Fruit fly (Drosophila melanogaster) whole organism, prepupa: ENCODE results near the gene CG32344.

Experiments
- Blimp-1 ChIP-seq: fragments of 200-800 bp; sonication (Bioruptor generic); optimal IDR thresholded peaks from 3 replicates; lab custom pipeline; 2017; ENCODE audit warnings: missing biosample characterization, missing genetic modification characterization, mild to moderate bottlenecking, moderate library complexity, missing genetic modification reagents
- CG10631 ChIP-seq: fragments of 200-800 bp; sonication (Bioruptor generic); optimal IDR thresholded peaks from 2 replicates; lab custom pipeline; 2016; ENCODE audit warnings: missing biosample characterization, missing genetic modification characterization
- CG10669 ChIP-seq: fragments of 200-800 bp; sonication (Bioruptor generic); optimal IDR thresholded peaks from 3 replicates; lab custom pipeline; 2018; ENCODE audit warnings: missing biosample characterization, mild to moderate bottlenecking, missing genetic modification characterization, moderate library complexity
- CG11294 ChIP-seq: fragments of 200-800 bp; sonication (Bioruptor generic); IDR thresholded peaks from 2 replicates; pipeline ENCODE4 v1.3.6; 2022; ENCODE audit warnings: missing biosample characterization, missing genetic modification characterization
- CG11762 ChIP-seq: fragments of 200-800 bp; sonication (Bioruptor generic); optimal IDR thresholded peaks from 3 replicates; lab custom pipeline; 2016; ENCODE audit warnings: missing biosample characterization, missing genetic modification characterization; ENCODE audit not compliant: insufficient read depth
- CG11902 ChIP-seq: fragments of 200-800 bp; sonication (Bioruptor generic); optimal IDR thresholded peaks from 3 replicates; lab custom pipeline; 2016; ENCODE audit warnings: missing biosample characterization, missing genetic modification characterization
- CG15336 ChIP-seq: fragments of 200-800 bp; sonication (Bioruptor generic); IDR thresholded peaks from 2 replicates; pipeline ENCODE4 v1.3.6; 2022; ENCODE audit warnings: missing biosample characterization, missing genetic modification characterization
- CG1621 ChIP-seq: fragments of 200-800 bp; sonication (Bioruptor generic); optimal IDR thresholded peaks from 3 replicates; lab custom pipeline; 2018; ENCODE audit warnings: missing biosample characterization, mild to moderate bottlenecking, missing genetic modification characterization
- CG16779 ChIP-seq: fragments of 200-800 bp; sonication (Bioruptor generic); optimal IDR thresholded peaks from 3 replicates; lab custom pipeline; 2017; ENCODE audit warnings: missing biosample characterization, mild to moderate bottlenecking, missing genetic modification characterization
- CG34406 ChIP-seq: fragments of 200-800 bp; sonication (Bioruptor generic); optimal IDR thresholded peaks from 3 replicates; lab custom pipeline; 2016; ENCODE audit warnings: missing biosample characterization, missing genetic modification characterization
- CG6163 ChIP-seq: fragments of 200-800 bp; sonication (Bioruptor generic); IDR thresholded peaks from 3 replicates; pipeline ENCODE4 v1.3.6; 2022; ENCODE audit warnings: missing biosample characterization, missing genetic modification characterization
- CG6276 ChIP-seq: fragments of 200-800 bp; sonication (Bioruptor generic); optimal IDR thresholded peaks from 2 replicates; lab custom pipeline; 2017; ENCODE audit warnings: missing biosample characterization, mild to moderate bottlenecking, missing genetic modification characterization
- CG6808 ChIP-seq: fragments of 200-800 bp; sonication (Bioruptor generic); optimal IDR thresholded peaks from 3 replicates; lab custom pipeline; 2017; ENCODE audit warnings: missing biosample characterization, missing genetic modification characterization, mild to moderate bottlenecking, moderate library complexity, missing genetic modification reagents
- CG6854 ChIP-seq: fragments of 200-800 bp; sonication (Bioruptor generic); optimal IDR thresholded peaks from 2 replicates; lab custom pipeline; 2017; ENCODE audit warnings: missing biosample characterization, mild to moderate bottlenecking, missing genetic modification characterization
- CG7368 ChIP-seq: fragments of 200-800 bp; sonication (Bioruptor generic); optimal IDR thresholded peaks from 3 replicates; lab custom pipeline; 2016; ENCODE audit warnings: missing biosample characterization, missing genetic modification characterization
- CG8119 ChIP-seq: fragments of 200-800 bp; sonication (Bioruptor generic); IDR thresholded peaks from 3 replicates; pipeline ENCODE4 v1.3.6; 2022; ENCODE audit warnings: missing biosample characterization, missing genetic modification characterization
- CG8319 ChIP-seq: fragments of 200-800 bp; sonication (Bioruptor generic); optimal IDR thresholded peaks from 3 replicates; lab custom pipeline; 2016; ENCODE audit warnings: missing biosample characterization, missing genetic modification characterization
- CG9139 ChIP-seq: fragments of 200-800 bp; sonication (Bioruptor generic); optimal IDR thresholded peaks from 3 replicates; lab custom pipeline; 2017; ENCODE audit warnings: missing biosample characterization, mild to moderate bottlenecking, missing genetic modification characterization
- Eip75B ChIP-seq: fragments of 200-800 bp; sonication (Bioruptor generic); optimal IDR thresholded peaks from 3 replicates; lab custom pipeline; 2016; ENCODE audit warnings: missing biosample characterization, missing genetic modification characterization
- Eip78C ChIP-seq: fragments of 200-800 bp; sonication (Bioruptor generic); peaks from one replicate; lab custom pipeline; 2016; ENCODE audit warnings: missing biosample characterization, missing genetic modification characterization
- Eip93F ChIP-seq: fragments of 200-800 bp; sonication (Bioruptor generic); optimal IDR thresholded peaks from 2 replicates; lab custom pipeline; 2016; ENCODE audit warnings: missing biosample characterization, mild to moderate bottlenecking, missing genetic modification characterization
- Ets21C ChIP-seq: fragments of 200-800 bp; sonication (Bioruptor generic); optimal IDR thresholded peaks from 3 replicates; lab custom pipeline; 2016; ENCODE audit warnings: missing biosample characterization, missing genetic modification characterization
- Ets96B ChIP-seq: fragments of 200-800 bp; optimal IDR thresholded peaks from 2 replicates; lab custom pipeline; 2019; ENCODE audit warnings: missing biosample characterization, mild to moderate bottlenecking, missing genetic modification characterization, moderate library complexity
- Hr38 ChIP-seq: sonication (Bioruptor generic); optimal IDR thresholded peaks from 2 replicates; lab custom pipeline; 2016; ENCODE audit warnings: missing biosample characterization, missing genetic modification characterization
- Lpt ChIP-seq: fragments of 200-800 bp; sonication (Bioruptor generic); optimal IDR thresholded peaks from 3 replicates; lab custom pipeline; 2016; ENCODE audit warnings: missing biosample characterization, missing genetic modification characterization
- OdsH ChIP-seq: fragments of 200-800 bp; sonication (Bioruptor generic); optimal IDR thresholded peaks from 3 replicates; lab custom pipeline; 2016; ENCODE audit warnings: missing biosample characterization, missing genetic modification characterization
- Sox102F ChIP-seq: fragments of 200-800 bp; sonication (Bioruptor generic); optimal IDR thresholded peaks from 2 replicates; lab custom pipeline; 2016; ENCODE audit warnings: missing biosample characterization, mild to moderate bottlenecking, missing genetic modification characterization
- acj6 ChIP-seq: fragments of 200-800 bp; sonication (Bioruptor generic); optimal IDR thresholded peaks from 3 replicates; lab custom pipeline; 2016; ENCODE audit warnings: missing biosample characterization, missing genetic modification characterization
- cyc ChIP-seq: fragments of 200-800 bp; sonication (Bioruptor generic); optimal IDR thresholded peaks from 3 replicates; lab custom pipeline; 2016; ENCODE audit warnings: missing biosample characterization, missing genetic modification characterization
- esn ChIP-seq: fragments of 200-800 bp; sonication (Bioruptor generic); optimal IDR thresholded peaks from 2 replicates; lab custom pipeline; 2016; ENCODE audit warnings: missing biosample characterization, mild to moderate bottlenecking, missing genetic modification characterization, moderate library complexity
- lz ChIP-seq: fragments of 200-800 bp; sonication (Bioruptor generic); optimal IDR thresholded peaks from 3 replicates; lab custom pipeline; 2016; ENCODE audit warnings: missing biosample characterization, missing genetic modification characterization
- spab ChIP-seq: fragments of 200-800 bp; sonication (Bioruptor generic); optimal IDR thresholded peaks from 2 replicates; lab custom pipeline; 2017; ENCODE audit warnings: missing biosample characterization, mild to moderate bottlenecking, missing genetic modification characterization, missing genetic modification reagents
- topi ChIP-seq: fragments of 200-800 bp; sonication (Bioruptor generic); optimal IDR thresholded peaks from 3 replicates; lab custom pipeline; 2016; ENCODE audit warnings: missing biosample characterization, missing genetic modification characterization

Gene CG32344

dm6 chr3L:331842-332802 is 7.6 kb upstream of the CG32344 start, which contains the start of gene mthl9:
TSS of gene mthl9 (minus strand) at chr3L:332309.
- no peak for TF ChIP-seq Ets96B (tag; lab: Kevin White, UChicago)
- no peak for TF ChIP-seq topi
- peak; percentile 39; the same call in 1 of the 2 replicates for TF ChIP-seq CG15336 (GFP tag; lab: Robert Waterston, UW)
- TF ChIP-seq CG1621 (tag; lab: Kevin White, UChicago) = no peak
- peak; percentile 82 for TF ChIP-seq CG10669
- TF ChIP-seq Blimp-1 = no peak
- no peak for TF ChIP-seq CG11294 (GFP tag; lab: Robert Waterston, UW)
- TF ChIP-seq Lpt (GFP tag; lab: Kevin White, UChicago) = peak; percentile 9
- peak; percentile 21 for TF ChIP-seq Eip78C (GFP tag; lab: Kevin White, UChicago)
- peak; percentile 56 for TF ChIP-seq CG6854
- TF ChIP-seq Eip93F (GFP tag; lab: Kevin White, UChicago) = no peak
- TF ChIP-seq esn (GFP tag; lab: Kevin White, UChicago) = peak; percentile 23
- TF ChIP-seq acj6 (GFP tag; lab: Kevin White, UChicago) = no peak

DNA sequence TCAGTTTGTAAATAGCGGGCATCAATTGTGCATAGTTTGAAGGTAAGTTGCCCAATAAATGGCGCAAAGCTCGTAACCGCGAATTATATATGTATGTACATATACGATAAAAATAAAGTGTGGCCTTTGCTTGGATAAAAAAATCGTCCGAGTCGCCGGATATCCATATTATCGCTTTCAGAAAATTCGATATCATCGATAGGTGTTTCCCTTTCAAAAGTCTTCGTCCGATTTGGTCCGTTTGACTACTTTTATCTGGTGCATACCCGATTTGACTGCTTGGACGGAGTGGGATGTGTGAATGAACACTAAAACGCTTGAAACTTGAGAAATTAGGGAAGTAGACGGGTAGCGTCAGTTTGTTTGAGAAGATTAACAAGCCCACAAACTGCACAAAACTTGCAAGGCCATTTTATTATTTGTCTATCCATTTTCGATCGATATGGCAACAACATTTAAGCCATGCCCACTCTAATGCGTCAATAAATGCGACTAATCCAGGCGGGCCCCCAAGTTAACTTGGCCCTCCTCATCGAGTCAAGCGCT is 4.7 kb upstream of the CG32344 start:
- TF ChIP-seq CG34406 (GFP tag; lab: Kevin White, UChicago) (no peak), esn (GFP tag; lab: Kevin White, UChicago) (peak; percentile 5), Eip78C (GFP tag; lab: Kevin White, UChicago) (peak; percentile 75)
- TF ChIP-seq, all 60 proteins: peak for 2

DNA sequence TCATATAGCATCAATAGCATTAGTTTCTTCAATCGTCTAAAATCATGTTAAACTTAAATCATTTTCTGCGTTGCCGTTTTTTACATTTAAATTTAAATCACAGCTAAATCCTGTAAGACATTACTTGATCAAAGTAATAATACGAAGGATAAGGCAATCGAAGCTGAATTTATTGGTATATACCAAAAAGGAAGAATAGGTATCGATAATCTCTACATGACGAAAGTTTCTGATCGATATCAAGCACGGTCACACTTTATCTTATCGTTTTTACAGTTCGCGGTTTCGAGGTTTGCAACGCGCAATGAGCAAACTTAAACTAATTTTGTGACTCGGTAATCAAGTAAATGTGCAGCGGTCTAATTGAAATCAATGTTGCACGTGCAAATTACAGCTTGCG is 3.3 kb upstream of the CG32344 start, which contains the start of the genes Atac3 and Ptpmeg:
TSS of gene Atac3 (minus strand) at position 160 of the 400 bp plus-strand sequence.
TSS of gene Ptpmeg (plus strand) at position 265 of the 400 bp plus-strand sequence.
- TF ChIP-seq CG10631 (GFP tag; lab: Kevin White, UChicago) (no peak), Sox102F (GFP tag; lab: Kevin White, UChicago) (no peak), Blimp-1 (no peak), Ets21C (GFP tag; lab: Kevin White, UChicago) (no peak), cyc (GFP tag; lab: Kevin White, UChicago) (no peak), CG15336 (GFP tag; lab: Robert Waterston, UW) (no peak), CG16779 (tag; lab: Kevin White, UChicago) (no peak), OdsH (GFP tag; lab: Kevin White, UChicago) (no peak), Hr38 (GFP tag; lab: Kevin White, UChicago) (no peak), CG11762 (no peak), CG8119 (no peak), CG6163 (GFP tag; lab: Robert Waterston, UW) (no peak), Ets96B (tag; lab: Kevin White, UChicago) (no peak), lz (GFP tag; lab: Kevin White, UChicago) (no peak), CG1621 (tag; lab: Kevin White, UChicago) (no peak), esn (GFP tag; lab: Kevin White, UChicago) (no peak), acj6 (GFP tag; lab: Kevin White, UChicago) (no peak), CG6808 (GFP tag; lab: Kevin White, UChicago) (no peak)
- TF ChIP-seq, all 60 proteins: peak for 0

dm6 chr3L:321495-321894 is 3.0 kb downstream of the CG32344 start:
- TF ChIP-seq CG10669 (no peak), spab (GFP tag; lab: Kevin White, UChicago) (no peak), CG6276 (no peak), Eip75B (GFP tag; lab: Kevin White, UChicago) (no peak), CG9139 (GFP tag; lab: Kevin White, UChicago) (no peak), CG11902 (GFP tag; lab: Kevin White, UChicago) (no peak), CG7368 (GFP tag; lab: Kevin White, UChicago) (no peak), CG8319 (no peak), cyc (GFP tag; lab: Kevin White, UChicago) (no peak), CG11294 (GFP tag; lab: Robert Waterston, UW) (no peak)
